Fruit fly (Drosophila melanogaster): Measurements from ENCODE around the gene CG6834.

Gene CG6834

dm6 chr3R:11661712-11662111 lies 26.2 kb downstream of the CG6834 start (continued):
- TF ChIP-seq corto (GFP tag; optimal IDR thresholded peaks at IDR 0.05) (no peak), nerfin-1 (tag; optimal IDR thresholded peaks at IDR 0.05) (peak; percentile 12), Trl (optimal IDR thresholded peaks at IDR 0.05) (no peak), Trl (GFP tag; optimal IDR thresholded peaks at IDR 0.05) (no peak), Scr (GFP tag; IDR thresholded peaks at IDR 0.05; ENCODE audit: partially characterized antibody) (no peak), tio (GFP tag; optimal IDR thresholded peaks at IDR 0.05) (no peak), maf-S (GFP tag; optimal IDR thresholded peaks at IDR 0.05) (no peak), CG12744 (GFP tag; optimal IDR thresholded peaks at IDR 0.05) (no peak), CG13424 (tag; optimal IDR thresholded peaks at IDR 0.05) (peak; percentile 70), mirr (GFP tag; optimal IDR thresholded peaks at IDR 0.05) (no peak), sens (GFP tag) (peak; percentile 79), Mrtf (GFP tag; IDR thresholded peaks at IDR 0.05) (no peak), lilli (GFP tag; optimal IDR thresholded peaks at IDR 0.05) (no peak), CG14860 (GFP tag; IDR thresholded peaks at IDR 0.05; ENCODE audit: partially characterized antibody) (no peak), CG34376 (GFP tag; optimal IDR thresholded peaks at IDR 0.05) (no peak), CG8359 (GFP tag; optimal IDR thresholded peaks at IDR 0.05; ENCODE audit: borderline replicate concordance) (no peak), CG15269 (tag; optimal IDR thresholded peaks at IDR 0.05) (peak; percentile 83), slou (GFP tag; optimal IDR thresholded peaks at IDR 0.05) (no peak), tap (tag; optimal IDR thresholded peaks at IDR 0.05) (peak; percentile 77), CG15514 (GFP tag; optimal IDR thresholded peaks at IDR 0.05) (peak; percentile 28), bsh (GFP tag; optimal IDR thresholded peaks at IDR 0.05) (peak; percentile 29 to 36), CG10147 (GFP tag; optimal IDR thresholded peaks at IDR 0.05) (peak; percentile 57), CG1233 (GFP tag; optimal IDR thresholded peaks at IDR 0.05) (peak; percentile 24), CG12071 (GFP tag; optimal IDR thresholded peaks at IDR 0.05) (peak; percentile 54), odd (GFP tag; optimal IDR thresholded peaks at IDR 0.05) (peak; percentile 42), CG11560 (tag; IDR thresholded peaks at IDR 0.05) (no peak), Awh (GFP tag; IDR thresholded peaks at IDR 0.05) (peak; percentile 60; the same call in 1 of the 2 replicates), CG32767 (GFP tag; IDR thresholded peaks at IDR 0.05) (no peak), ind (GFP tag; optimal IDR thresholded peaks at IDR 0.05) (peak; percentile 27), CHES-1-like (GFP tag; optimal IDR thresholded peaks at IDR 0.05) (no peak), CG11695 (GFP tag; IDR thresholded peaks at IDR 0.05) (peak; percentile 57; the same call in 1 of the 3 replicates), CG7357 (GFP tag; IDR thresholded peaks at IDR 0.05) (peak; percentile 44; the same call in 2 of the 3 replicates), Usf (GFP tag; optimal IDR thresholded peaks at IDR 0.05) (no peak), CG10366 (GFP tag; IDR thresholded peaks at IDR 0.05) (peak; percentile 29; the same call in 1 of the 2 replicates), pan (optimal IDR thresholded peaks at IDR 0.05) (no peak), pan (GFP tag; optimal IDR thresholded peaks at IDR 0.05 in 1 of 2, IDR thresholded peaks at IDR 0.05 in 1 of 2) (peak in 1 of 2 experiments; percentile 53), dmrt99B (tag; optimal IDR thresholded peaks at IDR 0.05) (peak; percentile 80), prd (optimal IDR thresholded peaks at IDR 0.05) (no peak), prd (GFP tag; IDR thresholded peaks at IDR 0.05) (peak; percentile 44; the same call in 2 of the 3 replicates), CG11723 (GFP tag; optimal IDR thresholded peaks at IDR 0.05) (peak; percentile 35), CG10462 (GFP tag; optimal IDR thresholded peaks at IDR 0.05) (no peak), gcm (GFP tag; optimal IDR thresholded peaks at IDR 0.05) (peak; percentile 29), ap (GFP tag; IDR thresholded peaks at IDR 0.05) (no peak), lov (optimal IDR thresholded peaks at IDR 0.05) (no peak), lov (GFP tag; IDR thresholded peaks at IDR 0.05) (no peak), CG12391 (tag; optimal IDR thresholded peaks at IDR 0.05) (peak; percentile 59), CG2116 (GFP tag; optimal IDR thresholded peaks at IDR 0.05) (no peak), CG30431 (GFP tag; optimal IDR thresholded peaks at IDR 0.05) (no peak), Lim3 (GFP tag; IDR thresholded peaks at IDR 0.05) (0 out of 2 replicates have a peak, but pooled peaks have one; percentile 13), CG9727 (GFP tag; optimal IDR thresholded peaks at IDR 0.05) (peak; percentile 8), Xrp1 (GFP tag; IDR thresholded peaks at IDR 0.05) (peak; percentile 32; the same call in 1 of the 2 replicates), CG31224 (GFP tag; IDR thresholded peaks at IDR 0.05) (0 out of 2 replicates have a peak, but pooled peaks have one; percentile 18)
